Fruit fly (Drosophila melanogaster) whole organism, embryonic: Measurements from ENCODE around the gene CG10761.

Experiments used
- B-H2 ChIP-seq: fragments of 200-800 bp; sonication (Bioruptor generic); optimal IDR thresholded peaks from 2 replicates; lab custom pipeline; 2018; ENCODE audit warnings: missing biosample characterization, mild to moderate bottlenecking, missing genetic modification characterization
- Bteb2 ChIP-seq: fragments of 200-800 bp; sonication (Bioruptor generic); optimal IDR thresholded peaks from 2 replicates; lab custom pipeline; 2016; ENCODE audit warnings: missing biosample characterization, missing genetic modification characterization
- CG10654 ChIP-seq: fragments of 200-800 bp; sonication (Bioruptor generic); optimal IDR thresholded peaks from 2 replicates; lab custom pipeline; 2016; ENCODE audit warnings: missing biosample characterization, missing genetic modification characterization
- CG13287 ChIP-seq: fragments of 200-800 bp; sonication (Bioruptor generic); IDR thresholded peaks from 2 replicates; pipeline ENCODE4 v1.3.6; 2022; ENCODE audit warnings: missing biosample characterization, missing genetic modification characterization; ENCODE audit not compliant: partially characterized antibody
- CG17328 ChIP-seq: fragments of 200-800 bp; sonication (Bioruptor generic); IDR thresholded peaks from 2 replicates; pipeline ENCODE4 v1.3.6; 2022; ENCODE audit warnings: missing biosample characterization, missing genetic modification characterization
- CG17385 ChIP-seq: fragments of 200-800 bp; sonication (Bioruptor generic); optimal IDR thresholded peaks from 3 replicates; lab custom pipeline; 2018; ENCODE audit warnings: missing biosample characterization, mild to moderate bottlenecking, missing genetic modification characterization
- CG17612 ChIP-seq: fragments of 200-800 bp; sonication (Bioruptor generic); IDR thresholded peaks from 2 replicates; pipeline ENCODE4 v1.3.6; 2022; ENCODE audit warnings: missing biosample characterization, missing genetic modification characterization
- CG1792 ChIP-seq: fragments of 200-800 bp; sonication (Bioruptor generic); optimal IDR thresholded peaks from 2 replicates; lab custom pipeline; 2016; ENCODE audit warnings: missing biosample characterization, missing genetic modification characterization
- CG18764 ChIP-seq: fragments of 200-800 bp; sonication (Bioruptor generic); optimal IDR thresholded peaks from 3 replicates; lab custom pipeline; 2016; ENCODE audit warnings: missing biosample characterization, missing genetic modification characterization
- CG2875 ChIP-seq: fragments of 200-800 bp; sonication (Bioruptor generic); optimal IDR thresholded peaks from 2 replicates; lab custom pipeline; 2017; ENCODE audit warnings: missing biosample characterization, mild to moderate bottlenecking, missing genetic modification characterization, missing genetic modification reagents
- CG6689 ChIP-seq: fragments of 200-800 bp; sonication (Bioruptor generic); IDR thresholded peaks from 2 replicates; pipeline ENCODE4 v1.3.6; 2022; ENCODE audit warnings: missing biosample characterization, missing genetic modification characterization
- CG6765 ChIP-seq: fragments of 200-800 bp; sonication (Bioruptor generic); optimal IDR thresholded peaks from 3 replicates; lab custom pipeline; 2017; ENCODE audit warnings: missing biosample characterization, mild to moderate bottlenecking, missing genetic modification characterization
- CG7372 ChIP-seq: fragments of 200-800 bp; sonication (Bioruptor generic); IDR thresholded peaks from 2 replicates; pipeline ENCODE4 v1.3.6; 2022; ENCODE audit warnings: missing biosample characterization, missing genetic modification characterization
- CG8089 ChIP-seq: fragments of 200-800 bp; sonication (Bioruptor generic); optimal IDR thresholded peaks from 3 replicates; lab custom pipeline; 2016; ENCODE audit warnings: missing biosample characterization, missing genetic modification characterization
- CG8290 ChIP-seq, 3 experiments: fragments of 200-800 bp; sonication (Bioruptor generic); optimal IDR thresholded peaks; 2 replicates each; lab custom pipeline; 2016 to 2019; ENCODE audit warnings: missing biosample characterization in 3 of 3, missing genetic modification characterization in 3 of 3, mild to moderate bottlenecking in 2 of 3, moderate library complexity in 1 of 3
- CG9932 ChIP-seq: fragments of 200-800 bp; sonication (Bioruptor generic); IDR thresholded peaks from 2 replicates; pipeline ENCODE4 v1.3.6; 2022; ENCODE audit warnings: missing biosample characterization, missing genetic modification characterization
- CrebB ChIP-seq: fragments of 200-800 bp; sonication (Bioruptor generic); optimal IDR thresholded peaks from 3 replicates; lab custom pipeline; 2018; ENCODE audit warnings: missing biosample characterization, mild to moderate bottlenecking, missing genetic modification characterization
- Dll ChIP-seq: fragments of 200-800 bp; sonication (Bioruptor generic); IDR thresholded peaks from 4 replicates; pipeline ENCODE4 v1.3.6; 2022; ENCODE audit warnings: missing biosample characterization, missing genetic modification characterization; ENCODE audit not compliant: partially characterized antibody
- E2f1 ChIP-seq: fragments of 200-800 bp; sonication (Bioruptor generic); IDR thresholded peaks from 2 replicates; pipeline ENCODE4 v1.3.6; 2022; ENCODE audit warnings: missing biosample characterization, missing genetic modification characterization
- Kr ChIP-seq: fragments of 200-800 bp; sonication (Bioruptor generic); optimal IDR thresholded peaks from 2 replicates; lab custom pipeline; 2017; ENCODE audit warnings: missing biosample characterization, mild to moderate bottlenecking, missing genetic modification characterization
- MBD-R2 ChIP-seq: fragments of 200-800 bp; sonication (Bioruptor generic); IDR thresholded peaks from 2 replicates; pipeline ENCODE4 v1.3.6; 2022; ENCODE audit warnings: missing biosample characterization, missing genetic modification characterization
- MTF-1 ChIP-seq: fragments of 200-800 bp; sonication (Bioruptor generic); optimal IDR thresholded peaks from 2 replicates; lab custom pipeline; 2018; ENCODE audit warnings: missing biosample characterization, mild to moderate bottlenecking, missing genetic modification characterization, borderline replicate concordance
- NC2α ChIP-seq: fragments of 200-800 bp; sonication (Bioruptor generic); optimal IDR thresholded peaks from 2 replicates; lab custom pipeline; 2016; ENCODE audit warnings: missing biosample characterization, missing genetic modification characterization
- Side ChIP-seq: fragments of 200-800 bp; sonication (Bioruptor generic); optimal IDR thresholded peaks from 2 replicates; lab custom pipeline; 2016; ENCODE audit warnings: missing biosample characterization, missing genetic modification characterization
- Trl ChIP-seq, 3 experiments: fragments of >200 bp in 2 of 3; fragments of 200-800 bp in 1 of 3; sonication (Bioruptor generic) in 1 of 3; optimal IDR thresholded peaks; 2 replicates in 1 of 3; 3 replicates in 2 of 3; lab custom pipeline; 2016 to 2017; ENCODE audit warnings: missing biosample characterization in 1 of 3, missing genetic modification characterization in 1 of 3
- Vsx1 ChIP-seq: fragments of 200-800 bp; sonication (Bioruptor generic); optimal IDR thresholded peaks from 2 replicates; lab custom pipeline; 2017; ENCODE audit warnings: missing biosample characterization, mild to moderate bottlenecking, missing genetic modification characterization, missing genetic modification reagents
- YL-1 ChIP-seq: fragments of 200-800 bp; sonication (Bioruptor generic); optimal IDR thresholded peaks from 3 replicates; lab custom pipeline; 2017; ENCODE audit warnings: missing biosample characterization, mild to moderate bottlenecking, missing genetic modification characterization
- ap ChIP-seq: fragments of 200-800 bp; sonication (Bioruptor generic); IDR thresholded peaks from 2 replicates; pipeline ENCODE4 v1.3.6; 2022; ENCODE audit warnings: missing biosample characterization, missing genetic modification characterization
- az2 ChIP-seq: fragments of 200-800 bp; sonication (Bioruptor generic); optimal IDR thresholded peaks from 3 replicates; lab custom pipeline; 2016; ENCODE audit warnings: missing biosample characterization, missing genetic modification characterization
- bab2 ChIP-seq: fragments of 200-800 bp; sonication (Bioruptor generic); optimal IDR thresholded peaks from 2 replicates; lab custom pipeline; 2016; ENCODE audit warnings: missing biosample characterization, missing genetic modification characterization
- bsh ChIP-seq, 2 experiments: fragments of 200-800 bp; sonication (Bioruptor generic); optimal IDR thresholded peaks; 2 replicates each; lab custom pipeline; 2017 to 2018; ENCODE audit warnings: mild to moderate bottlenecking in 2 of 2, missing biosample characterization in 2 of 2, missing genetic modification characterization in 2 of 2, moderate library complexity in 1 of 2
- chinmo ChIP-seq: fragments of 200-800 bp; sonication (Bioruptor generic); IDR thresholded peaks from 4 replicates; pipeline ENCODE4 v1.3.6; 2022; ENCODE audit warnings: missing biosample characterization, missing genetic modification characterization; ENCODE audit not compliant: partially characterized antibody
- corto ChIP-seq: fragments of 200-800 bp; sonication (Bioruptor generic); optimal IDR thresholded peaks from 2 replicates; lab custom pipeline; 2016; ENCODE audit warnings: missing biosample characterization, mild to moderate bottlenecking, missing genetic modification characterization, moderate library complexity
- dmrt11E ChIP-seq: fragments of 200-800 bp; sonication (Bioruptor generic); optimal IDR thresholded peaks from 3 replicates; lab custom pipeline; 2018; ENCODE audit warnings: missing biosample characterization, mild to moderate bottlenecking, missing genetic modification characterization, moderate library complexity
- dpn ChIP-seq, 2 experiments: fragments of 200-800 bp; sonication (Bioruptor generic); optimal IDR thresholded peaks; 3 replicates each; lab custom pipeline; 2016; ENCODE audit warnings: missing biosample characterization in 2 of 2, missing genetic modification characterization in 2 of 2
- emc ChIP-seq: fragments of 200-800 bp; sonication (Bioruptor generic); optimal IDR thresholded peaks from 2 replicates; lab custom pipeline; 2016; ENCODE audit warnings: missing biosample characterization, missing genetic modification characterization
- exex ChIP-seq: fragments of 200-800 bp; sonication (Bioruptor generic); optimal IDR thresholded peaks from 4 replicates; lab custom pipeline; 2018; ENCODE audit warnings: missing biosample characterization, mild to moderate bottlenecking, missing genetic modification characterization, moderate library complexity
- gcm2 ChIP-seq: fragments of 200-800 bp; sonication (Bioruptor generic); optimal IDR thresholded peaks from 2 replicates; lab custom pipeline; 2016; ENCODE audit warnings: missing biosample characterization, missing genetic modification characterization
- jigr1 ChIP-seq: fragments of 200-800 bp; sonication (Bioruptor generic); IDR thresholded peaks from 3 replicates; pipeline ENCODE4 v1.3.6; 2022; ENCODE audit warnings: missing biosample characterization, missing genetic modification characterization
- klu ChIP-seq: fragments of 200-800 bp; sonication (Bioruptor generic); IDR thresholded peaks from 2 replicates; pipeline ENCODE4 v1.3.6; 2022; ENCODE audit warnings: missing biosample characterization, missing genetic modification characterization
- lilli ChIP-seq: fragments of 200-800 bp; sonication (Bioruptor generic); optimal IDR thresholded peaks from 3 replicates; lab custom pipeline; 2016; ENCODE audit warnings: missing biosample characterization, missing genetic modification characterization
- lola ChIP-seq, 3 experiments: fragments of >200 bp in 2 of 3; fragments of 200-800 bp in 1 of 3; sonication (Bioruptor generic) in 1 of 3; optimal IDR thresholded peaks; 2 replicates each; lab custom pipeline; 2017 to 2019; ENCODE audit warnings: missing biosample characterization in 3 of 3, missing genetic modification characterization in 3 of 3, mild to moderate bottlenecking in 1 of 3, moderate library complexity in 1 of 3
- org-1 ChIP-seq: fragments of 200-800 bp; sonication (Bioruptor generic); optimal IDR thresholded peaks from 2 replicates; lab custom pipeline; 2017; ENCODE audit warnings: missing biosample characterization, missing genetic modification characterization
- schlank ChIP-seq: fragments of 200-800 bp; sonication (Bioruptor generic); optimal IDR thresholded peaks from 2 replicates; lab custom pipeline; 2018; ENCODE audit warnings: missing biosample characterization, mild to moderate bottlenecking, missing genetic modification characterization
- sisA ChIP-seq: fragments of 200-800 bp; sonication (Bioruptor generic); IDR thresholded peaks from 2 replicates; pipeline ENCODE4 v1.3.6; 2022; ENCODE audit warnings: missing biosample characterization, missing genetic modification characterization
- sob ChIP-seq: fragments of 200-800 bp; sonication (Bioruptor generic); IDR thresholded peaks from 2 replicates; pipeline ENCODE4 v1.3.6; 2022; ENCODE audit warnings: missing biosample characterization, missing genetic modification characterization
- sr ChIP-seq: fragments of 200-800 bp; sonication (Bioruptor generic); IDR thresholded peaks from 3 replicates; pipeline ENCODE4 v1.3.6; 2022; ENCODE audit warnings: missing biosample characterization, missing genetic modification characterization
- twi ChIP-seq: fragments of 200-800 bp; optimal IDR thresholded peaks from 2 replicates; lab custom pipeline; 2019; ENCODE audit warnings: missing biosample characterization, mild to moderate bottlenecking, missing genetic modification characterization, moderate library complexity
- unc-4 ChIP-seq: fragments of 200-800 bp; sonication (Bioruptor generic); IDR thresholded peaks from 2 replicates; pipeline ENCODE4 v1.3.6; 2022; ENCODE audit warnings: missing biosample characterization, missing genetic modification characterization; ENCODE audit not compliant: partially characterized antibody

CG10761 gene

DNA sequence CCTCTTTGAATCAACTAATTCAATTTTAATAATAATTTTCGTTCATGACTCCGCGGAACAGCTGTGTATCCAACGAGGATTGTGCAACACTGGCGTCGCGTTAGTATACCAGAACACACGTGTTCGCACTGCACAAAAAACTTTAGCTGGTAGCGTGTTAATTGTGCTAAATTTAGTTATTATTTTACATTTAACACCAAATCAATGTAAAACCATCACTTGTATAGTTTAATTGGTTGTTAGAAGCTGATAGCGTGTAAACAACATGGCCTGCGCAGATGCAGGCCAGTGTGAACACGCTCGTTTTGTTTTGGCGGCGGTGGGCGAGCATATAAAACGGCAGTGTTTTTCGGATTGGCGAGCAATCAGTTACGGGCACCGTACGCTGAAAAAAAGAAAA is 5.3 kb downstream of the CG10761 start, which contains the start of the genes Traf6 and GIIIspla2 (continued):
- no peak for TF ChIP-seq sr
- TF ChIP-seq gcm2 (GFP tag; lab: Kevin White, UChicago), result no peak
- peak; percentile 65 for TF ChIP-seq CG17385 (GFP tag; lab: Kevin White, UChicago)
- TF ChIP-seq NC2α (GFP tag; lab: Kevin White, UChicago), result no peak
- TF ChIP-seq MTF-1 (GFP tag; lab: Kevin White, UChicago), result no peak
- TF ChIP-seq Vsx1 (GFP tag; lab: Kevin White, UChicago), result no peak
- TF ChIP-seq Trl (optimal IDR thresholded peaks at IDR 0.05; lab: Kevin White, UChicago), result no peak
- TF ChIP-seq Trl (GFP tag; optimal IDR thresholded peaks at IDR 0.05; lab: Kevin White, UChicago), result peak; percentile 64
- peak; percentile 59 for TF ChIP-seq CG13287 (GFP tag; lab: Robert Waterston, UW)
- peak; percentile 69 for TF ChIP-seq CrebB
- TF ChIP-seq CG1792 (GFP tag; lab: Kevin White, UChicago), result peak; percentile 70
- TF ChIP-seq CG10654 (GFP tag; lab: Kevin White, UChicago), result peak; percentile 55
- TF ChIP-seq twi, result peak; percentile 63
- TF ChIP-seq CG17612 (GFP tag; lab: Robert Waterston, UW), result peak; percentile 27; the same call in 1 of the 2 replicates
- peak; percentile 59 for TF ChIP-seq az2 (GFP tag; lab: Kevin White, UChicago)
- peak; percentile 81 for TF ChIP-seq E2f1 (GFP tag; lab: Robert Waterston, UW)
- peak; percentile 62 for TF ChIP-seq org-1 (GFP tag; lab: Kevin White, UChicago)
- peak; percentile 86 for TF ChIP-seq B-H2 (GFP tag; lab: Kevin White, UChicago)
- peak; percentile 79 for TF ChIP-seq klu
- no peak for TF ChIP-seq exex
- TF ChIP-seq sob, result peak; percentile 85
- TF ChIP-seq lilli (GFP tag; lab: Kevin White, UChicago), result peak; percentile 76
- TF ChIP-seq corto (GFP tag; lab: Kevin White, UChicago), result no peak
- TF ChIP-seq CG6765 (GFP tag; lab: Kevin White, UChicago), result peak; percentile 30
- peak; percentile 74 for TF ChIP-seq bab2 (GFP tag; lab: Kevin White, UChicago)
- peak; percentile 46; the same call in 1 of the 4 replicates for TF ChIP-seq Dll
- peak; percentile 74 for TF ChIP-seq CG6689 (GFP tag; lab: Robert Waterston, UW)
- peak; percentile 52 for TF ChIP-seq Side (GFP tag; lab: Kevin White, UChicago)
- TF ChIP-seq CG18764 (GFP tag; lab: Kevin White, UChicago), result peak; percentile 43
- TF ChIP-seq CG8089 (GFP tag; lab: Kevin White, UChicago), result peak; percentile 53
- peak; percentile 76 for TF ChIP-seq sisA (GFP tag; lab: Robert Waterston, UW)
- no peak for TF ChIP-seq chinmo (GFP tag; lab: Robert Waterston, UW)
- peak; percentile 56 for TF ChIP-seq schlank (tag; lab: Kevin White, UChicago)
- TF ChIP-seq bsh (GFP tag; optimal IDR thresholded peaks at IDR 0.05; lab: Kevin White, UChicago), result peak in 1 of 2 experiments; percentile 75
- TF ChIP-seq unc-4 (GFP tag; lab: Robert Waterston, UW), result 0 out of 2 replicates have a peak, but pooled peaks have one; percentile 25
- peak; percentile 70 for TF ChIP-seq Bteb2 (GFP tag; lab: Kevin White, UChicago)
- TF ChIP-seq YL-1 (GFP tag; lab: Kevin White, UChicago), result peak; percentile 19
- TF ChIP-seq CG2875 (GFP tag; lab: Kevin White, UChicago), result peak; percentile 8
- TF ChIP-seq CG7372 (GFP tag; lab: Robert Waterston, UW), result peak; percentile 78
- TF ChIP-seq CG9932 (GFP tag; lab: Robert Waterston, UW), result peak; percentile 85
- peak; percentile 69 for TF ChIP-seq dmrt11E (tag; lab: Kevin White, UChicago)
- peak; percentile 95 for TF ChIP-seq MBD-R2 (GFP tag; lab: Robert Waterston, UW)
- peak; percentile 21 for TF ChIP-seq emc (GFP tag; lab: Kevin White, UChicago)
- peak; percentile 72 for TF ChIP-seq CG17328
- TF ChIP-seq ap (GFP tag; lab: Robert Waterston, UW), result peak; percentile 52
- TF ChIP-seq lola (GFP tag; optimal IDR thresholded peaks at IDR 0.05; lab: Kevin White, UChicago), result peak in 1 of 3 experiments; percentile 65
- no peak for TF ChIP-seq Kr
- peak; percentile 15 for TF ChIP-seq CG8290 (GFP tag; optimal IDR thresholded peaks at IDR 0.05; lab: Kevin White, UChicago)
- TF ChIP-seq CG8290 (tag; optimal IDR thresholded peaks at IDR 0.05; lab: Kevin White, UChicago), result peak in 1 of 2 experiments; percentile 60
- TF ChIP-seq jigr1 (GFP tag; lab: Robert Waterston, UW), result no peak
- TF ChIP-seq dpn (GFP tag; optimal IDR thresholded peaks at IDR 0.05; lab: Kevin White, UChicago), result peak; percentile 71 to 72
